Worm (Caenorhabditis elegans) whole organism, midembryonic: ENCODE measurements around the gene Y60A3A.24.

Source experiments
- cog-1 ChIP-seq: sonication (generic microtip); optimal IDR thresholded peaks from 2 replicates; lab custom pipeline; 2016; ENCODE audit warnings: missing genetic modification characterization, missing compliant biosample characterization
- flt-1 ChIP-seq: fragments of 200-800 bp; sonication (Bioruptor generic); IDR thresholded peaks from 2 replicates; pipeline ENCODE4 v1.3.6; 2022; ENCODE audit warnings: missing genetic modification characterization, missing compliant biosample characterization
- klf-2 ChIP-seq: fragments of 200-800 bp; sonication (Bioruptor generic); conservative IDR thresholded peaks from 2 replicates; pipeline ENCODE4 v1.3.6; 2022; ENCODE audit warnings: missing genetic modification reagents, missing genetic modification characterization, missing compliant biosample characterization
- med-1 ChIP-seq: sonication (generic microtip); optimal IDR thresholded peaks from 2 replicates; lab custom pipeline; 2017; ENCODE audit warnings: missing genetic modification characterization, mild to moderate bottlenecking, missing compliant biosample characterization, antibody characterized with exemption, missing genetic modification reagents; ENCODE audit not compliant: insufficient read depth
- ref-1 ChIP-seq: fragments of 200-800 bp; sonication (Bioruptor generic); conservative IDR thresholded peaks from 2 replicates; pipeline ENCODE4 v1.3.6; 2022; ENCODE audit warnings: missing genetic modification reagents, missing genetic modification characterization, missing compliant biosample characterization
- ztf-23 ChIP-seq: fragments of 200-800 bp; sonication (Bioruptor generic); IDR thresholded peaks from 2 replicates; pipeline ENCODE4 v1.3.6; 2022; ENCODE audit warnings: missing genetic modification reagents, missing genetic modification characterization, missing compliant biosample characterization
- ztf-29 ChIP-seq: fragments of 200-800 bp; sonication (Bioruptor generic); IDR thresholded peaks from 2 replicates; pipeline ENCODE4 v1.3.6; 2022; ENCODE audit warnings: missing genetic modification reagents, missing genetic modification characterization, missing compliant biosample characterization

- no peak for TF ChIP-seq cog-1
- no peak for TF ChIP-seq ref-1 (GFP tag; lab: Robert Waterston, UW)
- no peak for TF ChIP-seq klf-2 (GFP tag; lab: Robert Waterston, UW)
- no peak for TF ChIP-seq flt-1 (GFP tag; lab: Robert Waterston, UW)
- no peak for TF ChIP-seq med-1 (GFP tag; lab: Kevin White, UChicago)
- no peak for TF ChIP-seq ztf-23 (GFP tag; lab: Robert Waterston, UW)
- TF ChIP-seq ztf-29 (GFP tag; lab: Robert Waterston, UW), result no peak
Observed at ce11 chrV:19994093-19994492, 12.4 kb upstream of the Y60A3A.24 start, which contains the start of gene Y60A3A.25.
